Fruit fly (Drosophila melanogaster) whole organism, wandering third instar larva: Measurements from ENCODE around the gene Vps37B.

Experiments used
- h ChIP-seq: fragments of 200-800 bp; sonication (Bioruptor generic); optimal IDR thresholded peaks from 3 replicates; lab custom pipeline; 2016; ENCODE audit warnings: missing biosample characterization, mild to moderate bottlenecking, missing genetic modification characterization
- pan ChIP-seq: fragments of >200 bp; optimal IDR thresholded peaks from 2 replicates; lab custom pipeline; 2017

DNA sequence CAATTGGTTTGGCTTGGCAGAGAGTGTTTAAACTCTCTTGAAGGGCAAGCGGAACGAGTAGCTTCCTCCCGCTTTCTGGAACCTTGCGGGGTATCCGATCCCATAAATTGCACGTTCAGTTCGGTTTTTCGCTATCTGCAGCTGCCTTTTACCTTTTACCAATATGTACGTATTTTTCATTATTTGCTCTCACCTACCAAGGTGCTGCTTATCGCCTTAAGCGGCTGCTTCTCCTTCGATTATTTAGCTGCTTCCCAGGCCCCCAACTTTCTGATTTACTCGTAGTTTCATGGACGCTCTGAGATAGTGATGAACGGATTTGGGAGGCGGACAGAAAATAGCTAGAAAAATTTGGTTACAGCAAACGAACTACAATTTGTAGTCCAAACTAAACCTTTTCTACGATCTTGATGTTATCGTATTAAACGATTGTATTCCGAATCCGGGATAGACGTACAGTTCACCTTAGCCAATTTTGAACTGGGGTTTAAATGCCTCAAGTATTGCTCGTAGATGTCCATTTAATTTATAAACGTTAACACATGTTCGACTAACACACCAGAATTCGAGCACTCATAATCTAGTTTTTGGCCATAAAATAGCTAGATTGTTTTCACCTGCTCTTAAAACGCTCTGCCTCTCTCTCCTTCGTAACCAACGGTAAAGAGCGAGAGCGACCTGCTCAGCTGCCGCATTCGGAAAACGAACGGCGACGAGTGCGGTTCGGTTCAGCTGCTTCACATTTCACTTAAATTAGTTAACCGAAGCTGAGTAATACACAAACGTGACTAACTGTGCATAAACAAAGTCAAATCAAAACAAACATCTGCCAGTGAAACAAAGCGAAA, 38.5 kb downstream of the Vps37B start:
- TF ChIP-seq h (GFP tag; lab: Kevin White, UChicago) (peak; percentile 44), pan (no peak)
